Fruit fly (Drosophila melanogaster): Measurements from ENCODE around the gene scaf6.

scaf6 gene

dm6 chr3L:16988526-16988925, 53.8 kb downstream of the scaf6 start:
- no peak for TF ChIP-seq Hr83 (GFP tag; optimal IDR thresholded peaks at IDR 0.05; ENCODE audit: poor library complexity, severe bottlenecking)
- TF ChIP-seq Dif (GFP tag; optimal IDR thresholded peaks at IDR 0.05; ENCODE audit: partially characterized antibody), result no peak
- no peak for TF ChIP-seq jim (GFP tag; optimal IDR thresholded peaks at IDR 0.05)
- no peak for TF ChIP-seq Vsx2 (GFP tag; optimal IDR thresholded peaks at IDR 0.05; ENCODE audit: partially characterized antibody)
- no peak for TF ChIP-seq CG9705 (GFP tag; optimal IDR thresholded peaks at IDR 0.05)
- TF ChIP-seq sv (GFP tag; optimal IDR thresholded peaks at IDR 0.05), result no peak
- no peak for TF ChIP-seq Jra (GFP tag; optimal IDR thresholded peaks at IDR 0.05)

- TF ChIP-seq dsf (GFP tag; optimal IDR thresholded peaks at IDR 0.05; ENCODE audit: borderline replicate concordance), result no peak
- no peak for TF ChIP-seq pan (optimal IDR thresholded peaks at IDR 0.05)
- no peak for TF ChIP-seq HLH106 (tag; optimal IDR thresholded peaks at IDR 0.05)
- no peak for TF ChIP-seq woc (GFP tag; optimal IDR thresholded peaks at IDR 0.05)
- no peak for TF ChIP-seq Hr83 (GFP tag; optimal IDR thresholded peaks at IDR 0.05; ENCODE audit: poor library complexity, severe bottlenecking)
- no peak for TF ChIP-seq CG32264 (GFP tag; optimal IDR thresholded peaks at IDR 0.05)
Measured at dm6 chr3L:16987347-16987746, 55.0 kb downstream of the scaf6 start.

Data from whole organism, wandering third instar larva.